Fruit fly (Drosophila melanogaster): Measurements from ENCODE around the gene TwdlJ.

TwdlJ gene

dm6 chr3R:26633432-26633831, 3.7 kb downstream of the TwdlJ start, which contains the start of gene TwdlH:
Gene TwdlH, plus strand, starts transcription at chr3R:26633732.
- TF ChIP-seq Pif1A (GFP tag; optimal IDR thresholded peaks at IDR 0.05), result no peak
- no peak for TF ChIP-seq CG10348 (GFP tag; IDR thresholded peaks at IDR 0.05)
- TF ChIP-seq EcR (GFP tag; optimal IDR thresholded peaks at IDR 0.05), result no peak
- no peak for TF ChIP-seq CG8301 (tag; optimal IDR thresholded peaks at IDR 0.05)
- no peak for TF ChIP-seq CG13204 (GFP tag; optimal IDR thresholded peaks at IDR 0.05)
- TF ChIP-seq CG17806 (tag; optimal IDR thresholded peaks at IDR 0.05), result no peak
- TF ChIP-seq D1 (tag; optimal IDR thresholded peaks at IDR 0.05), result no peak
- no peak for TF ChIP-seq CG14655 (GFP tag; optimal IDR thresholded peaks at IDR 0.05)
- no peak for TF ChIP-seq CG15710 (tag; optimal IDR thresholded peaks at IDR 0.05)
- no peak for TF ChIP-seq Pif1B (GFP tag; optimal IDR thresholded peaks at IDR 0.05)
- no peak for TF ChIP-seq fd96Ca (GFP tag; IDR thresholded peaks at IDR 0.05)
- TF ChIP-seq gl (tag; optimal IDR thresholded peaks at IDR 0.05), result no peak
- TF ChIP-seq CG12605 (GFP tag; IDR thresholded peaks at IDR 0.05), result no peak
- no peak for TF ChIP-seq rn (GFP tag; IDR thresholded peaks at IDR 0.05)
- no peak for TF ChIP-seq CG8159 (tag; optimal IDR thresholded peaks at IDR 0.05)

dm6 chr3R:26634585-26634984, 4.9 kb downstream of the TwdlJ start, which contains the start of gene TwdlR:
Gene TwdlR, plus strand, starts transcription at chr3R:26634885.
- TF ChIP-seq CG34367 (tag; optimal IDR thresholded peaks at IDR 0.05) (no peak), CG15710 (tag; optimal IDR thresholded peaks at IDR 0.05) (no peak), CG12605 (GFP tag; IDR thresholded peaks at IDR 0.05) (no peak), Snoo (tag; optimal IDR thresholded peaks at IDR 0.05) (no peak), CG32121 (GFP tag; IDR thresholded peaks at IDR 0.05) (no peak), CG10348 (GFP tag; IDR thresholded peaks at IDR 0.05) (no peak), Pif1B (GFP tag; optimal IDR thresholded peaks at IDR 0.05) (no peak), rn (GFP tag; IDR thresholded peaks at IDR 0.05) (no peak), EcR (GFP tag; optimal IDR thresholded peaks at IDR 0.05) (no peak), gl (tag; optimal IDR thresholded peaks at IDR 0.05) (no peak), CG17806 (tag; optimal IDR thresholded peaks at IDR 0.05) (no peak), fd96Ca (GFP tag; IDR thresholded peaks at IDR 0.05) (no peak), CG8301 (tag; optimal IDR thresholded peaks at IDR 0.05) (no peak), CG14655 (GFP tag; optimal IDR thresholded peaks at IDR 0.05) (no peak), CG8159 (tag; optimal IDR thresholded peaks at IDR 0.05) (no peak), Pif1A (GFP tag; optimal IDR thresholded peaks at IDR 0.05) (no peak), D1 (tag; optimal IDR thresholded peaks at IDR 0.05) (no peak), CG4496 (GFP tag; IDR thresholded peaks at IDR 0.05) (no peak), CG9948 (tag; optimal IDR thresholded peaks at IDR 0.05) (no peak), Ets98B (GFP tag; IDR thresholded peaks at IDR 0.05) (no peak)

- no peak for TF ChIP-seq CG17806 (tag; optimal IDR thresholded peaks at IDR 0.05)
- TF ChIP-seq CG9948 (tag; optimal IDR thresholded peaks at IDR 0.05), result no peak
- no peak for TF ChIP-seq Ets98B (GFP tag; IDR thresholded peaks at IDR 0.05)
- TF ChIP-seq fd96Ca (GFP tag; IDR thresholded peaks at IDR 0.05), result no peak
- TF ChIP-seq CG13204 (GFP tag; optimal IDR thresholded peaks at IDR 0.05), result no peak
- TF ChIP-seq CG8159 (tag; optimal IDR thresholded peaks at IDR 0.05), result no peak
- no peak for TF ChIP-seq CG14655 (GFP tag; optimal IDR thresholded peaks at IDR 0.05)
- TF ChIP-seq rn (GFP tag; IDR thresholded peaks at IDR 0.05), result no peak
- TF ChIP-seq CG32121 (GFP tag; IDR thresholded peaks at IDR 0.05), result no peak
- TF ChIP-seq CG34367 (tag; optimal IDR thresholded peaks at IDR 0.05), result no peak
These were observed 6.7 kb downstream of the TwdlJ start, which contains the start of gene TwdlS for dm6 chr3R:26636388-26636787. Gene TwdlS, plus strand, starts transcription at chr3R:26636688.

- no peak for TF ChIP-seq EcR (GFP tag; optimal IDR thresholded peaks at IDR 0.05)
These were observed 9.9 kb downstream of the TwdlJ start, which contains the start of gene TwdlD for dm6 chr3R:26639503-26640075. Gene TwdlD, plus strand, starts transcription at chr3R:26640025.

- peak; percentile 4 for TF ChIP-seq Pif1A (GFP tag; optimal IDR thresholded peaks at IDR 0.05)
- TF ChIP-seq CG8159 (tag; optimal IDR thresholded peaks at IDR 0.05), result peak; percentile 6
- peak; percentile 42; the same call in 1 of the 3 replicates for TF ChIP-seq CG4496 (GFP tag; IDR thresholded peaks at IDR 0.05)
- TF ChIP-seq CG13204 (GFP tag; optimal IDR thresholded peaks at IDR 0.05), result no peak
- peak; percentile 41 for TF ChIP-seq CG14655 (GFP tag; optimal IDR thresholded peaks at IDR 0.05)
- peak; percentile 70; the same call in 2 of the 3 replicates for TF ChIP-seq fd96Ca (GFP tag; IDR thresholded peaks at IDR 0.05)
These were observed 24.9 kb downstream of the TwdlJ start for dm6 chr3R:26654594-26654993.

dm6 chr3R:26655416-26655945, 25.8 kb downstream of the TwdlJ start:
- TF ChIP-seq CG4496 (GFP tag; IDR thresholded peaks at IDR 0.05) (no peak), CG13204 (GFP tag; optimal IDR thresholded peaks at IDR 0.05) (no peak)

- TF ChIP-seq CG14655 (GFP tag; optimal IDR thresholded peaks at IDR 0.05) (no peak), CG10348 (GFP tag; IDR thresholded peaks at IDR 0.05) (no peak), CG32121 (GFP tag; IDR thresholded peaks at IDR 0.05) (no peak), D1 (tag; optimal IDR thresholded peaks at IDR 0.05) (no peak), CG34367 (tag; optimal IDR thresholded peaks at IDR 0.05) (no peak), CG8159 (tag; optimal IDR thresholded peaks at IDR 0.05) (no peak), CG13204 (GFP tag; optimal IDR thresholded peaks at IDR 0.05) (no peak), CG17806 (tag; optimal IDR thresholded peaks at IDR 0.05) (no peak), gl (tag; optimal IDR thresholded peaks at IDR 0.05) (no peak), Snoo (tag; optimal IDR thresholded peaks at IDR 0.05) (no peak), CG9948 (tag; optimal IDR thresholded peaks at IDR 0.05) (no peak), fd96Ca (GFP tag; IDR thresholded peaks at IDR 0.05) (no peak), CG15710 (tag; optimal IDR thresholded peaks at IDR 0.05) (no peak), CG12605 (GFP tag; IDR thresholded peaks at IDR 0.05) (no peak), Pif1A (GFP tag; optimal IDR thresholded peaks at IDR 0.05) (no peak), CG8301 (tag; optimal IDR thresholded peaks at IDR 0.05) (no peak), CG4496 (GFP tag; IDR thresholded peaks at IDR 0.05) (no peak), EcR (GFP tag; optimal IDR thresholded peaks at IDR 0.05) (no peak), Pif1B (GFP tag; optimal IDR thresholded peaks at IDR 0.05) (no peak), rn (GFP tag; IDR thresholded peaks at IDR 0.05) (no peak)
These were observed 26.4 kb downstream of the TwdlJ start, which contains the start of gene Tb for dm6 chr3R:26656140-26656539. Gene Tb, plus strand, starts transcription at chr3R:26656440.

Measured in whole organism, pupa.